Fruit fly (Drosophila melanogaster): ENCODE measurements around the gene CG43185.

CG43185 gene

dm6 chr2L:5925637-5926036, 40.9 kb downstream of the CG43185 start, which contains the start of gene dsf:
TSS of gene dsf (plus strand) at chr2L:5925937.
- TF ChIP-seq dysf (GFP tag; IDR thresholded peaks at IDR 0.05) = 0 out of 3 replicates have a peak, but pooled peaks have one; percentile 11
- no peak for TF ChIP-seq Max (GFP tag; optimal IDR thresholded peaks at IDR 0.05)
- no peak for TF ChIP-seq pfk (GFP tag; optimal IDR thresholded peaks at IDR 0.05)
- no peak for TF ChIP-seq CG3847 (GFP tag; IDR thresholded peaks at IDR 0.05)
- 0 out of 3 replicates have a peak, but pooled peaks have one; percentile 11 for TF ChIP-seq vnd (GFP tag; IDR thresholded peaks at IDR 0.05; ENCODE audit: partially characterized antibody)
- TF ChIP-seq so (GFP tag; IDR thresholded peaks at IDR 0.05) = no peak
- TF ChIP-seq MESR4 (GFP tag; optimal IDR thresholded peaks at IDR 0.05) = no peak
- no peak for TF ChIP-seq toy (GFP tag; IDR thresholded peaks at IDR 0.05)
- no peak for TF ChIP-seq HHEX (GFP tag; optimal IDR thresholded peaks at IDR 0.05)

DNA sequence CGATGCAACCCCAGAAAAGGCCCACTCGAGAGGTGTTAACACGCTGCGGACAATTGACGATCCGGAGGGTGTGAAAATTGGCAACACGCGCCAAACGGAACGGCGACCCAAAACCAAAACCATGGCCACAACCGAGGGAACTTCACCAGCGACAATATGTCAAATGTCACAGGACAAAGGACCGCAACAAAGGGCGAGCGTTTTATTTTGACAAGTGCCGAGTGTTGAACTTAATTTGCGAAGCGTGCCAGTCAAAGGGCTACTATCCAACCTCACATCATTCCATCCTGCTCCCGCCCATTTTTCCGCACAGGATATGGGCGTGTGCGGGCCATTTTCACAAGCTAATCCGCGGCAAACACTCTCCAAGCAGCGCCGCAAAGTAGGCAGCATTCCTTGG, 42.7 kb downstream of the CG43185 start:
- TF ChIP-seq kay (GFP tag; optimal IDR thresholded peaks at IDR 0.05) (no peak), pb (GFP tag; optimal IDR thresholded peaks at IDR 0.05) (no peak), CG11696 (GFP tag; IDR thresholded peaks at IDR 0.05) (no peak), D (optimal IDR thresholded peaks at IDR 0.05) (no peak), D (GFP tag; optimal IDR thresholded peaks at IDR 0.05) (peak; percentile 60), ash1 (GFP tag; optimal IDR thresholded peaks at IDR 0.05) (no peak), Mrtf (GFP tag; IDR thresholded peaks at IDR 0.05) (peak; percentile 14; the same call in 1 of the 3 replicates), stc (GFP tag; IDR thresholded peaks at IDR 0.05) (no peak), crp (GFP tag; optimal IDR thresholded peaks at IDR 0.05) (no peak), CG14441 (GFP tag; IDR thresholded peaks at IDR 0.05) (no peak), dysf (GFP tag; IDR thresholded peaks at IDR 0.05) (0 out of 3 replicates have a peak, but pooled peaks have one; percentile 5), Hr78 (GFP tag; optimal IDR thresholded peaks at IDR 0.05) (no peak), Hey (tag; optimal IDR thresholded peaks at IDR 0.05) (peak; percentile 81), al (GFP tag; IDR thresholded peaks at IDR 0.05) (no peak), CG13894 (tag; optimal IDR thresholded peaks at IDR 0.05) (no peak), CG12236 (GFP tag; optimal IDR thresholded peaks at IDR 0.05) (no peak), Trl (optimal IDR thresholded peaks at IDR 0.05) (no peak), Trl (GFP tag; optimal IDR thresholded peaks at IDR 0.05) (no peak)

All from whole organism, embryonic.